Fruit fly (Drosophila melanogaster): Measurements from ENCODE around the gene escl.

The escl gene

DNA sequence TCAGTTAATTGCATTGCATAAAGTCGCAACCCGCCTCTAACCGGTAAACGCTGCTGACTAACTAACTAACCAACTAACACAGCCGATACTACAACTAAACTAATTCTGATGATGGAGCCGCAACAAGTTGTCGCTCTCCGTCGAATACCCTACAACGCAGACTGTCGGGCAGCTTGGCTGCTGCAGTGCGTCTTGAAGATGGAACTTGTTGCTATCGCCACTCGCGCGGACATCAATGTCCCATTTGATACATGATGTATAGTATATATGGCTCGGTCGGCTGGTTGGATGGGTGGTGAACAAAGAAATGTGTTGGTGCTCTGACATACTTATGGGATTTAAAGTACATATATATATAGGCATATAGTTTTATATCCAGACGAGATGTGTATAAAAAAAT is 34.8 kb downstream of the escl start (continued):
- TF ChIP-seq B-H2 (GFP tag; optimal IDR thresholded peaks at IDR 0.05), result no peak
- no peak for TF ChIP-seq CG6272 (GFP tag; IDR thresholded peaks at IDR 0.05)
- TF ChIP-seq CG14965 (GFP tag; optimal IDR thresholded peaks at IDR 0.05; ENCODE audit: borderline replicate concordance), result no peak
- TF ChIP-seq CG12071 (GFP tag; optimal IDR thresholded peaks at IDR 0.05), result peak; percentile 43
- TF ChIP-seq Ptx1 (GFP tag; IDR thresholded peaks at IDR 0.05), result 0 out of 2 replicates have a peak, but pooled peaks have one; percentile 24
- 0 out of 2 replicates have a peak, but pooled peaks have one; percentile 16 for TF ChIP-seq Bgb (GFP tag; IDR thresholded peaks at IDR 0.05; ENCODE audit: partially characterized antibody)
- TF ChIP-seq trh (GFP tag; optimal IDR thresholded peaks at IDR 0.05), result no peak
- no peak for TF ChIP-seq nau (GFP tag; optimal IDR thresholded peaks at IDR 0.05)
- TF ChIP-seq eyg (GFP tag; optimal IDR thresholded peaks at IDR 0.05), result no peak
- TF ChIP-seq mirr (GFP tag; optimal IDR thresholded peaks at IDR 0.05), result peak; percentile 10
- TF ChIP-seq CG3838 (GFP tag; optimal IDR thresholded peaks at IDR 0.05), result no peak
- TF ChIP-seq CG15514 (GFP tag; optimal IDR thresholded peaks at IDR 0.05), result peak; percentile 15
- TF ChIP-seq CG4282 (GFP tag; optimal IDR thresholded peaks at IDR 0.05), result no peak
- TF ChIP-seq Rfx (GFP tag; IDR thresholded peaks at IDR 0.05), result peak; percentile 52; the same call in 1 of the 2 replicates
- TF ChIP-seq CG13424 (tag; optimal IDR thresholded peaks at IDR 0.05), result peak; percentile 15
- no peak for TF ChIP-seq Dfd (GFP tag; optimal IDR thresholded peaks at IDR 0.05)
- TF ChIP-seq ap (GFP tag; IDR thresholded peaks at IDR 0.05), result no peak
- no peak for TF ChIP-seq CG12659 (GFP tag; optimal IDR thresholded peaks at IDR 0.05)
- no peak for TF ChIP-seq az2 (GFP tag; optimal IDR thresholded peaks at IDR 0.05)
- TF ChIP-seq CG33213 (GFP tag; optimal IDR thresholded peaks at IDR 0.05), result no peak
- peak; percentile 10; the same call in 1 of the 2 replicates for TF ChIP-seq vvl (GFP tag; IDR thresholded peaks at IDR 0.05)
- TF ChIP-seq CG2678 (tag; optimal IDR thresholded peaks at IDR 0.05), result peak; percentile 19
- no peak for TF ChIP-seq CG43689 (GFP tag; IDR thresholded peaks at IDR 0.05)
- no peak for TF ChIP-seq CG8089 (GFP tag; optimal IDR thresholded peaks at IDR 0.05)
- TF ChIP-seq Ets65A (GFP tag), result peak; percentile 70
- TF ChIP-seq lov (optimal IDR thresholded peaks at IDR 0.05), result no peak
- 0 out of 3 replicates have a peak, but pooled peaks have one; percentile 45 for TF ChIP-seq lov (GFP tag; IDR thresholded peaks at IDR 0.05)
- TF ChIP-seq CG17359 (tag; optimal IDR thresholded peaks at IDR 0.05), result peak; percentile 7
- TF ChIP-seq trem (tag; optimal IDR thresholded peaks at IDR 0.05), result no peak
- peak; percentile 3 for TF ChIP-seq CrebB (tag; optimal IDR thresholded peaks at IDR 0.05)
- TF ChIP-seq CG13296 (GFP tag; optimal IDR thresholded peaks at IDR 0.05), result peak; percentile 24
- no peak for TF ChIP-seq salm (tag; optimal IDR thresholded peaks at IDR 0.05)
- peak; percentile 83 for TF ChIP-seq CG12769 (tag; optimal IDR thresholded peaks at IDR 0.05)
- no peak for TF ChIP-seq CG7786 (GFP tag; optimal IDR thresholded peaks at IDR 0.05)
- no peak for TF ChIP-seq CG2116 (GFP tag; optimal IDR thresholded peaks at IDR 0.05)
- TF ChIP-seq org-1 (GFP tag; optimal IDR thresholded peaks at IDR 0.05), result peak; percentile 14
- TF ChIP-seq CG7987 (GFP tag; optimal IDR thresholded peaks at IDR 0.05), result peak; percentile 22
- TF ChIP-seq sob (GFP tag; IDR thresholded peaks at IDR 0.05), result 0 out of 2 replicates have a peak, but pooled peaks have one; percentile 31
- TF ChIP-seq kah (GFP tag; optimal IDR thresholded peaks at IDR 0.05), result peak; percentile 64
- 0 out of 3 replicates have a peak, but pooled peaks have one; percentile 24 for TF ChIP-seq CG11456 (GFP tag; IDR thresholded peaks at IDR 0.05)
- no peak for TF ChIP-seq HLH4C (GFP tag; IDR thresholded peaks at IDR 0.05; ENCODE audit: partially characterized antibody)
- no peak for TF ChIP-seq CG7745 (tag; optimal IDR thresholded peaks at IDR 0.05)
- TF ChIP-seq wdn (GFP tag; IDR thresholded peaks at IDR 0.05), result no peak
- TF ChIP-seq ara (GFP tag; IDR thresholded peaks at IDR 0.05), result no peak
- 0 out of 2 replicates have a peak, but pooled peaks have one; percentile 10 for TF ChIP-seq CG31224 (GFP tag; IDR thresholded peaks at IDR 0.05)

Data from whole organism, embryonic.